Fruit fly (Drosophila melanogaster) Kc167 (cell line): ENCODE results near the gene CG10286.

Experiments used
- Myc ChIP-seq: fragments of >200 bp; optimal IDR thresholded peaks from 2 replicates; lab custom pipeline; 2017; ENCODE audit warnings: missing external identifiers
- Sin3A ChIP-seq: fragments of >200 bp; optimal IDR thresholded peaks from 2 replicates; lab custom pipeline; 2018; ENCODE audit warnings: missing external identifiers
- h ChIP-seq: fragments of >200 bp; optimal IDR thresholded peaks from 3 replicates; lab custom pipeline; 2018; ENCODE audit warnings: missing external identifiers
- psq ChIP-seq: fragments of >200 bp; optimal IDR thresholded peaks from 2 replicates; lab custom pipeline; 2017; ENCODE audit warnings: missing external identifiers
- ttk ChIP-seq: sonication (Bioruptor generic); optimal IDR thresholded peaks from 2 replicates; lab custom pipeline; 2017; ENCODE audit warnings: missing external identifiers

DNA sequence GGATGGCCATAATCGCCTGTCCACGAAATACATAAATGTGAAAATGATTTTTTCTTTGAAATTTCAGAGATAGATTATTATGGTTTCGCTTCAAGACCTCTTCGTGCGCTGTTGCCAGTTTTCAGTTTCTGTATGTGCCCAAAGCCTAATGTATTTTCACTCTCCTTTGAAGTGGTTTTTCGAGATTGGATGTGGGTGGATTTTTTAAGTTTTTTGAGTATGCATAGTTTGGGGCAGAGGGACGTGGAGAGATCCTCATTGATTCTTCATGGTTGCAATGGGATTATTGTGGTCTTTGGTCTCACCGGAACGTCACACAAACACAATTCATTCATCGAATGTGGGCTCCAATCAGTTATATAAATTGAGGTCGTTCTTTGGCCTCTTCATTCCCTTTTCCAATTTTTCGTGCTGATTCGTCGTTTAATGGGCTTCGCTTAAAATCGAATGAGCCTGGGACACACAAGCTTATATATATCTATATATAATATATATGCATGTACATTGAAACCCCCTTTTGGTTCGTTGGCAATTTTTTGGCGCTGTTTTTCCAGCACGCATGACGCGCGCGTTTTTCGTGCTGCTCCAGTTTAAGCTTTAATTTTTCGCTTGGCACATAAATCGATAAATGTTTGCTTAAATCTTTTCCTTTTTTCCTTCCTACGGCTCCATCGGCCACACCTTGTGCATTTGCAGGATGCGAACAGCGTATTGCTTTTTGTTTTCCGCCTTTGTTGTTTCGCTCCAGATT, 42.9 kb downstream of the CG10286 start:
- TF ChIP-seq psq (lab: Kevin White, UChicago) (no peak), Sin3A (lab: Kevin White, UChicago) (no peak), h (no peak), ttk (lab: Kevin White, UChicago) (no peak), Myc (no peak)
